Fruit fly (Drosophila melanogaster): Measurements from ENCODE around the gene CG13305.

CG13305 gene

DNA sequence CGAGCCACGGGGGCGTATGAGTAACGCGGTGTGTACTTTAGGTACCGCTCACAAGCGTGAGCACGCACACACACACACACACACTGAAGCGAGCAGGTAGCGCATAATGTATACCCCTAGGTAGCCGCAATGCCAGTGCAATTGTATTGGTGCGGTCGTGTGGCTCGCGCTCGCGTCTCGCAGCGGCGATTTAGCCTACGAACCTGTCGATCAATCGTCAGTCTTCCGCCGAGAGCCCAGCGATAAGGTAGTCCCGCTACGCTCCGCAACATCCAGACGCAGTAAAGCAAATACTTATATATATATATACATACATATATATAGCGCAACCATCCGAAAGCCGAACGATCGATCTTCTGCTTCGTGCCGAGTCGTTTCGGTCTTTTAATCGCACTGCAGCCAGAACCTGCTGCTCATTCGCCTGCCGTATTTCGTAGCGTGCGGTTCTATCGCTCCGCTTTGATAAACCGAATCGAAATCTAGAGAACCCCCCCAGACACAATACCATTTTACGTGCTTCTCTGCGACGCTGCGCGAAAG is 29.0 kb upstream of the CG13305 start, which contains the start of gene hry (continued):
- 0 out of 2 replicates have a peak, but pooled peaks have one; percentile 14 for TF ChIP-seq ara (GFP tag; IDR thresholded peaks at IDR 0.05)
- TF ChIP-seq CG13296 (GFP tag; optimal IDR thresholded peaks at IDR 0.05) = peak; percentile 52
- no peak for TF ChIP-seq lola (GFP tag; optimal IDR thresholded peaks at IDR 0.05)
- TF ChIP-seq TFAM (GFP tag; optimal IDR thresholded peaks at IDR 0.05) = no peak
- TF ChIP-seq nerfin-2 (GFP tag; IDR thresholded peaks at IDR 0.05; ENCODE audit: partially characterized antibody) = no peak
- no peak for TF ChIP-seq CG18011 (GFP tag; optimal IDR thresholded peaks at IDR 0.05)
- peak; percentile 45 for TF ChIP-seq tup (GFP tag; optimal IDR thresholded peaks at IDR 0.05)
- TF ChIP-seq maf-S (GFP tag; optimal IDR thresholded peaks at IDR 0.05) = no peak
- no peak for TF ChIP-seq CG8290 (GFP tag; optimal IDR thresholded peaks at IDR 0.05)
- peak; percentile 35 to 63 for TF ChIP-seq CG8290 (tag; optimal IDR thresholded peaks at IDR 0.05)
- TF ChIP-seq Xbp1 (GFP tag; optimal IDR thresholded peaks at IDR 0.05) = no peak
- TF ChIP-seq sug (tag; optimal IDR thresholded peaks at IDR 0.05) = peak; percentile 98
- peak; percentile 21 for TF ChIP-seq zen (tag; optimal IDR thresholded peaks at IDR 0.05)
- peak; percentile 40; the same call in 1 of the 2 replicates for TF ChIP-seq CG32767 (GFP tag; IDR thresholded peaks at IDR 0.05)
- TF ChIP-seq CG18476 (GFP tag; optimal IDR thresholded peaks at IDR 0.05) = peak; percentile 15
- TF ChIP-seq klu (GFP tag; IDR thresholded peaks at IDR 0.05) = no peak
- TF ChIP-seq CG30020 (tag; optimal IDR thresholded peaks at IDR 0.05) = no peak
- peak in 1 of 2 experiments; percentile 44 for TF ChIP-seq Eip74EF (GFP tag; optimal IDR thresholded peaks at IDR 0.05)
- no peak for TF ChIP-seq peb (GFP tag; IDR thresholded peaks at IDR 0.05)
- no peak for TF ChIP-seq CG11560 (tag; IDR thresholded peaks at IDR 0.05)
- TF ChIP-seq grn (GFP tag; optimal IDR thresholded peaks at IDR 0.05) = peak; percentile 52
- TF ChIP-seq fd3F (GFP tag; optimal IDR thresholded peaks at IDR 0.05) = no peak
- TF ChIP-seq slp2 (GFP tag; optimal IDR thresholded peaks at IDR 0.05) = no peak
- 0 out of 3 replicates have a peak, but pooled peaks have one; percentile 30 for TF ChIP-seq CG6175 (GFP tag; IDR thresholded peaks at IDR 0.05)
- peak; percentile 44 for TF ChIP-seq CG8924 (tag; optimal IDR thresholded peaks at IDR 0.05)
- no peak for TF ChIP-seq CG11085 (GFP tag; IDR thresholded peaks at IDR 0.05)
- TF ChIP-seq trh (GFP tag; optimal IDR thresholded peaks at IDR 0.05) = no peak
- no peak for TF ChIP-seq dati (GFP tag; IDR thresholded peaks at IDR 0.05)
- TF ChIP-seq CG13123 (GFP tag; optimal IDR thresholded peaks at IDR 0.05) = no peak
- TF ChIP-seq Fer1 (GFP tag; optimal IDR thresholded peaks at IDR 0.05) = peak; percentile 68
- no peak for TF ChIP-seq CG1233 (GFP tag; optimal IDR thresholded peaks at IDR 0.05)
- 0 out of 3 replicates have a peak, but pooled peaks have one; percentile 25 for TF ChIP-seq dysf (GFP tag; IDR thresholded peaks at IDR 0.05)
- TF ChIP-seq nmo (GFP tag; optimal IDR thresholded peaks at IDR 0.05) = no peak
- no peak for TF ChIP-seq ewg (GFP tag; optimal IDR thresholded peaks at IDR 0.05)
- TF ChIP-seq CG6765 (GFP tag; optimal IDR thresholded peaks at IDR 0.05) = no peak
- no peak for TF ChIP-seq Mad (GFP tag; optimal IDR thresholded peaks at IDR 0.05)
- TF ChIP-seq CG15011 (GFP tag; optimal IDR thresholded peaks at IDR 0.05) = no peak
- no peak for TF ChIP-seq dpn (GFP tag; optimal IDR thresholded peaks at IDR 0.05)
- peak; percentile 13 for TF ChIP-seq chn (GFP tag; optimal IDR thresholded peaks at IDR 0.05)
- TF ChIP-seq CG17829 (tag; optimal IDR thresholded peaks at IDR 0.05) = peak; percentile 86
- no peak for TF ChIP-seq Six4 (GFP tag; optimal IDR thresholded peaks at IDR 0.05)
- peak; percentile 89 for TF ChIP-seq kay (GFP tag; optimal IDR thresholded peaks at IDR 0.05)
- peak; percentile 1 for TF ChIP-seq CG31365 (tag; optimal IDR thresholded peaks at IDR 0.05)
- no peak for TF ChIP-seq NC2β (GFP tag; optimal IDR thresholded peaks at IDR 0.05)
- no peak for TF ChIP-seq CG9609 (GFP tag; optimal IDR thresholded peaks at IDR 0.05)
- TF ChIP-seq CG7745 (tag; optimal IDR thresholded peaks at IDR 0.05) = peak; percentile 4
- no peak for TF ChIP-seq yki (optimal IDR thresholded peaks at IDR 0.05)
- no peak for TF ChIP-seq ham (GFP tag; IDR thresholded peaks at IDR 0.05)
- TF ChIP-seq sc (optimal IDR thresholded peaks at IDR 0.05) = no peak
- TF ChIP-seq sc (GFP tag; optimal IDR thresholded peaks at IDR 0.05) = peak; percentile 10
- peak; percentile 21 for TF ChIP-seq CG9727 (GFP tag; optimal IDR thresholded peaks at IDR 0.05)
